Worm (Caenorhabditis elegans): ENCODE measurements around the gene ubc-22.

- TF ChIP-seq D1046.2 (GFP tag; IDR thresholded peaks at IDR 0.05) (peak; percentile 89), nhr-237 (tag; optimal IDR thresholded peaks at IDR 0.05) (no peak), ceh-82 (tag; optimal IDR thresholded peaks at IDR 0.05) (peak; percentile 14), lin-39 (tag; optimal IDR thresholded peaks at IDR 0.05) (no peak), F10B5.3 (tag; optimal IDR thresholded peaks at IDR 0.05) (peak; percentile 86), daf-19 (GFP tag; conservative IDR thresholded peaks at IDR 0.05) (peak; percentile 96), pha-4 (GFP tag; IDR thresholded peaks at IDR 0.05) (peak; percentile 97), pha-4 (tag; optimal IDR thresholded peaks at IDR 0.05) (peak; percentile 37)
Measured at ce11 chrX:8835887-8836348, 33.0 kb downstream of the ubc-22 start, which contains the start of gene C28G1.2.
